Worm (Caenorhabditis elegans) whole organism, L1 larva: ENCODE measurements around the gene prdx-3.

ENCODE experiments used
- alr-1 ChIP-seq: fragments of 200-800 bp; sonication (Bioruptor generic); optimal IDR thresholded peaks from 2 replicates; lab custom pipeline; 2018; ENCODE audit warnings: borderline replicate concordance, mild to moderate bottlenecking, missing genetic modification characterization, missing compliant biosample characterization
- unc-62 ChIP-seq: fragments of 150-350 bp; optimal IDR thresholded peaks from 2 replicates; lab custom pipeline; 2014; ENCODE audit warnings: missing biosample characterization, missing genetic modification reagents, missing genetic modification characterization
- unc-86 ChIP-seq: sonication (generic microtip); optimal IDR thresholded peaks from 2 replicates; lab custom pipeline; 2016; ENCODE audit warnings: missing genetic modification characterization, missing compliant biosample characterization
- zag-1 ChIP-seq: fragments of 150-350 bp; optimal IDR thresholded peaks from 2 replicates; lab custom pipeline; 2014; ENCODE audit warnings: missing biosample characterization, missing genetic modification characterization

DNA sequence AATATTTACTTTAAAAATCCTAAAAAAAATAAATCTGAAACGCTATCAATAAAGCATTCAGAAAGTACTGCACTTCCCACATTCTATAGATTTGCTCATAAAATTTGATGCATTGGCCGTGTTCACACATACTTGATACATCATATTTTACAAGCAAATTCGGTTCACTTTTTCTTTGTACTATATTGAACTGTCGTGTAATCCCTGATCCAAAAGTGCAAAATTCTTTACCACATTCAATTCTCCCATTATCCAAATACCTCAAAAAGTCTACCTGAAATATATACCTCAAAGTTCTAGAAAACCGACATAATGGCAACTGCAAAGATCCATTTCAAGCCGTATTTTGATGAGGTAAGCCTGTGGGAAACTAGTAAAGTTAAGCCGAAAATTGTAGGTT, 34.5 kb downstream of the prdx-3 start, which contains the start of gene nex-3:
- no peak for TF ChIP-seq unc-86 (tag; lab: Kevin White, UChicago)
- no peak for TF ChIP-seq zag-1 (tag; lab: Kevin White, UChicago)
- TF ChIP-seq alr-1 (tag; lab: Kevin White, UChicago) = no peak
- TF ChIP-seq unc-62 = no peak
